Worm (Caenorhabditis elegans) whole organism, L3 larva: ENCODE results near the gene col-125.

Experiments
- ama-1 ChIP-seq: fragments of 150-350 bp; optimal IDR thresholded peaks from 2 replicates; lab custom pipeline; 2018
- elt-3 ChIP-seq, 3 experiments: fragments of 150-350 bp in 1 of 3; sonication (generic microtip) in 2 of 3; optimal IDR thresholded peaks; 2 replicates in 2 of 3; 4 replicates in 1 of 3; lab custom pipeline; 2014 to 2017; ENCODE audit warnings: missing biosample characterization in 3 of 3, missing genetic modification characterization in 3 of 3
- fkh-10 ChIP-seq: sonication (generic microtip); optimal IDR thresholded peaks from 2 replicates; lab custom pipeline; 2017; ENCODE audit warnings: missing biosample characterization, missing genetic modification reagents, missing genetic modification characterization
- hmg-11 ChIP-seq: sonication (generic microtip); optimal IDR thresholded peaks from 2 replicates; lab custom pipeline; 2016; ENCODE audit warnings: missing genetic modification characterization, missing compliant biosample characterization
- nhr-76 ChIP-seq: fragments of 150-350 bp; sonication (generic microtip); optimal IDR thresholded peaks from 5 replicates; lab custom pipeline; 2014; ENCODE audit warnings: missing biosample characterization, missing genetic modification characterization
- nhr-77 ChIP-seq: fragments of 150-350 bp; optimal IDR thresholded peaks from 2 replicates; lab custom pipeline; 2014; ENCODE audit warnings: missing biosample characterization, missing genetic modification characterization
- skn-1 ChIP-seq: fragments of 150-350 bp; optimal IDR thresholded peaks from 2 replicates; lab custom pipeline; 2014; ENCODE audit warnings: missing biosample characterization, missing genetic modification characterization
- snpc-4 ChIP-seq: fragments of 150-350 bp; optimal IDR thresholded peaks from 2 replicates; lab custom pipeline; 2014; ENCODE audit warnings: missing biosample characterization, missing genetic modification characterization
- zag-1 ChIP-seq: fragments of 150-350 bp; optimal IDR thresholded peaks from 2 replicates; lab custom pipeline; 2014; ENCODE audit warnings: missing biosample characterization, missing genetic modification characterization
- ztf-4 ChIP-seq: fragments of 150-350 bp; optimal IDR thresholded peaks from 2 replicates; lab custom pipeline; 2014; ENCODE audit warnings: missing biosample characterization, missing genetic modification characterization

DNA sequence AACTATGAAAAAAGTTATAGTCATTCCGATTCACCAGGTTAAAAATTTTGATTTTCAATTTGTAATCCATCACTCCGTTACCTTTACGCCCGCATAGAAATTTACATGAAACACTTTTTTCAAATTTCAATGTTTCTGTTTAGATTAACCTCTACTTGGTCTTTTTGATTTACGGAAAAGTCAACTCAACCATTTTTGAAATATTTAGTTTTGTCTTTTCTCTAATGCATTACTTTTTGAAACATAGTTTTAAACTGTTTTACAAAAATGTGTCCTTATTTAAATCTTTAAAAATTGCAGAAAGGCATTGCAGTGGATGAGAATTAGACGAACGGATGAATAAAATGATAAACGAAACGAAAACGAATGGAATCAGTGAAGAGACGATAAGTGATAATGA lies 47.8 kb downstream of the col-125 start, which contains the start of gene gtl-2:
- TF ChIP-seq fkh-10: no peak
- TF ChIP-seq skn-1 (tag; lab: Kevin White, UChicago): no peak
- no peak for TF ChIP-seq ztf-4 (tag; lab: Kevin White, UChicago)
- TF ChIP-seq snpc-4 (tag; lab: Kevin White, UChicago): no peak
- TF ChIP-seq elt-3 (tag; optimal IDR thresholded peaks at IDR 0.05; lab: Kevin White, UChicago): no peak
- TF ChIP-seq ama-1 (lab: Kevin White, UChicago): no peak
- TF ChIP-seq nhr-76 (tag; lab: Kevin White, UChicago): no peak
- TF ChIP-seq zag-1: no peak
- no peak for TF ChIP-seq hmg-11 (tag; lab: Kevin White, UChicago)
- no peak for TF ChIP-seq nhr-77 (tag; lab: Kevin White, UChicago)
